Fruit fly (Drosophila melanogaster): ENCODE data around the gene Cpsf5.

DNA sequence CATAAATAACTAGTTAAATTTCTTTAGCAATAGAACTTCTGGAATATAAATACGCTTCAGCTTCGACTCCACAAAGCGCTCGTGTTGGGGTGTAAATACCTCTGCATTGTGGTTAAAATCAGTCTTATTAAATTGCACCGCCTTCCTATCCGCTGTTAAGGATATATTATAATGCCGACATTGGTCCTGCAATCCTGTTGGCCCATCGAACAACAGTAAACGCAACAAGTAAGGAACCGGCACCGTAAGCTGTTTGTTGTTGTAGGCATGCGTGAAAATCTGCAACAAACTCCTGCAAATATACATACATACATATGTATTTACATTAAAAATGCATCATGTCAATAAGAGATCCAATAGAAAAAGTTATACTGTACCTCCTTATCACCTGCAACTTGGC, 45.6 kb downstream of the Cpsf5 start:
- TF ChIP-seq CG7101 (tag; optimal IDR thresholded peaks at IDR 0.05) (no peak), CG14711 (tag; optimal IDR thresholded peaks at IDR 0.05) (no peak)

Measured in whole organism, adult.